Fruit fly (Drosophila melanogaster) whole organism, pupa: ENCODE results near the gene CG3706.
A peak's percentile ranks its signal among the peaks of the same experiment; 100 is the strongest.

Experiments
- CG10348 ChIP-seq: fragments of 200-800 bp; sonication (Bioruptor generic); IDR thresholded peaks from 2 replicates; pipeline ENCODE4 v1.3.6; 2022; ENCODE audit warnings: missing biosample characterization, missing genetic modification characterization
- CG12605 ChIP-seq: fragments of 200-800 bp; sonication (Bioruptor generic); IDR thresholded peaks from 2 replicates; pipeline ENCODE4 v1.3.6; 2022; ENCODE audit warnings: missing biosample characterization, missing genetic modification characterization
- CG13204 ChIP-seq: fragments of 200-800 bp; sonication (Bioruptor generic); optimal IDR thresholded peaks from 2 replicates; lab custom pipeline; 2018; ENCODE audit warnings: missing biosample characterization, mild to moderate bottlenecking, missing genetic modification characterization, moderate library complexity
- CG14655 ChIP-seq: fragments of 200-800 bp; sonication (Bioruptor generic); optimal IDR thresholded peaks from 3 replicates; lab custom pipeline; 2017; ENCODE audit warnings: mild to moderate bottlenecking, missing biosample characterization, missing genetic modification reagents, missing genetic modification characterization
- CG15710 ChIP-seq: fragments of 200-800 bp; sonication (Bioruptor generic); optimal IDR thresholded peaks from 2 replicates; lab custom pipeline; 2018; ENCODE audit warnings: missing biosample characterization, mild to moderate bottlenecking, missing genetic modification characterization, moderate library complexity
- CG17806 ChIP-seq: fragments of 200-800 bp; sonication (Bioruptor generic); optimal IDR thresholded peaks from 2 replicates; lab custom pipeline; 2018; ENCODE audit warnings: missing biosample characterization, mild to moderate bottlenecking, missing genetic modification characterization, moderate library complexity
- CG32121 ChIP-seq: fragments of 200-800 bp; sonication (Bioruptor generic); IDR thresholded peaks from 2 replicates; pipeline ENCODE4 v1.3.6; 2022; ENCODE audit warnings: missing biosample characterization, missing genetic modification characterization
- CG34367 ChIP-seq: fragments of 200-800 bp; sonication (Bioruptor generic); optimal IDR thresholded peaks from 2 replicates; lab custom pipeline; 2018; ENCODE audit warnings: missing biosample characterization, mild to moderate bottlenecking, missing genetic modification characterization
- CG4496 ChIP-seq: fragments of 200-800 bp; sonication (Bioruptor generic); IDR thresholded peaks from 3 replicates; pipeline ENCODE4 v1.3.6; 2022; ENCODE audit warnings: missing biosample characterization, missing genetic modification characterization
- CG8159 ChIP-seq: fragments of 200-800 bp; sonication (Bioruptor generic); optimal IDR thresholded peaks from 3 replicates; lab custom pipeline; 2018; ENCODE audit warnings: missing biosample characterization, mild to moderate bottlenecking, missing genetic modification characterization, moderate library complexity
- CG8301 ChIP-seq: fragments of 200-800 bp; sonication (Bioruptor generic); optimal IDR thresholded peaks from 2 replicates; lab custom pipeline; 2018; ENCODE audit warnings: missing biosample characterization, mild to moderate bottlenecking, missing genetic modification characterization
- CG9948 ChIP-seq: fragments of 200-800 bp; sonication (Bioruptor generic); optimal IDR thresholded peaks from 2 replicates; lab custom pipeline; 2018; ENCODE audit warnings: missing biosample characterization, mild to moderate bottlenecking, missing genetic modification characterization, moderate library complexity
- D1 ChIP-seq: fragments of 200-800 bp; sonication (Bioruptor generic); optimal IDR thresholded peaks from 2 replicates; lab custom pipeline; 2018; ENCODE audit warnings: missing biosample characterization, mild to moderate bottlenecking, missing genetic modification characterization, moderate library complexity
- EcR ChIP-seq: fragments of 200-800 bp; sonication (Bioruptor generic); optimal IDR thresholded peaks from 3 replicates; lab custom pipeline; 2019; ENCODE audit warnings: missing biosample characterization, missing genetic modification characterization, mild to moderate bottlenecking, moderate library complexity, missing genetic modification reagents
- Ets98B ChIP-seq: fragments of 200-800 bp; sonication (Bioruptor generic); IDR thresholded peaks from 2 replicates; pipeline ENCODE4 v1.3.6; 2022; ENCODE audit warnings: missing biosample characterization, missing genetic modification characterization
- Pif1A ChIP-seq: fragments of 200-800 bp; sonication (Bioruptor generic); optimal IDR thresholded peaks from 3 replicates; lab custom pipeline; 2016; ENCODE audit warnings: missing biosample characterization, missing genetic modification characterization
- Pif1B ChIP-seq: fragments of 200-800 bp; sonication (Bioruptor generic); optimal IDR thresholded peaks from 3 replicates; lab custom pipeline; 2016; ENCODE audit warnings: missing biosample characterization, missing genetic modification characterization
- Snoo ChIP-seq: fragments of 200-800 bp; sonication (Bioruptor generic); optimal IDR thresholded peaks from 3 replicates; lab custom pipeline; 2017; ENCODE audit warnings: missing biosample characterization, mild to moderate bottlenecking, missing genetic modification characterization, inconsistent platforms
- fd96Ca ChIP-seq: fragments of 200-800 bp; sonication (Bioruptor generic); IDR thresholded peaks from 3 replicates; pipeline ENCODE4 v1.3.6; 2022; ENCODE audit warnings: missing biosample characterization, missing genetic modification characterization
- gl ChIP-seq: fragments of 200-800 bp; sonication (Bioruptor generic); optimal IDR thresholded peaks from 2 replicates; lab custom pipeline; 2018; ENCODE audit warnings: missing biosample characterization, mild to moderate bottlenecking, missing genetic modification characterization
- rn ChIP-seq: fragments of 200-800 bp; sonication (Bioruptor generic); IDR thresholded peaks from 2 replicates; pipeline ENCODE4 v1.3.6; 2022; ENCODE audit warnings: missing biosample characterization, missing genetic modification characterization

Gene CG3706

dm6 chrX:932166-932565 is at the start of gene CG3706, which contains the start of gene CG32815:
Gene CG3706 (minus strand): TSS chrX:932475.
Gene CG32815 (plus strand): TSS chrX:932466.
- TF ChIP-seq Snoo (tag; lab: Kevin White, UChicago) (no peak), CG12605 (no peak), CG13204 (no peak), CG8301 (tag; lab: Kevin White, UChicago) (no peak), CG4496 (GFP tag; lab: Robert Waterston, UW) (no peak), EcR (GFP tag; lab: Kevin White, UChicago) (no peak), CG10348 (GFP tag; lab: Robert Waterston, UW) (no peak), Pif1B (GFP tag; lab: Kevin White, UChicago) (no peak)

dm6 chrX:966818-967217 is 34.5 kb upstream of the CG3706 start:
- TF ChIP-seq CG9948 (tag; lab: Kevin White, UChicago) (no peak), CG14655 (GFP tag; lab: Kevin White, UChicago) (peak; percentile 7), CG12605 (no peak), CG15710 (peak; percentile 19), CG8159 (peak; percentile 24), rn (no peak)

dm6 chrX:964012-964411 is 31.7 kb upstream of the CG3706 start:
- no peak for TF ChIP-seq Pif1A (GFP tag; lab: Kevin White, UChicago)
- TF ChIP-seq Ets98B (GFP tag; lab: Robert Waterston, UW): no peak
- TF ChIP-seq Snoo (tag; lab: Kevin White, UChicago): no peak
- no peak for TF ChIP-seq CG15710
- TF ChIP-seq CG34367 (tag; lab: Kevin White, UChicago): no peak
- no peak for TF ChIP-seq CG13204
- TF ChIP-seq CG9948 (tag; lab: Kevin White, UChicago): no peak
- no peak for TF ChIP-seq CG12605
- no peak for TF ChIP-seq CG32121
- no peak for TF ChIP-seq gl

- TF ChIP-seq CG17806: peak; percentile 15
- peak; percentile 27 for TF ChIP-seq CG8159
- TF ChIP-seq gl: no peak
- no peak for TF ChIP-seq Pif1B (GFP tag; lab: Kevin White, UChicago)
- TF ChIP-seq CG4496 (GFP tag; lab: Robert Waterston, UW): 0 out of 3 replicates have a peak, but pooled peaks have one; percentile 17
- TF ChIP-seq CG9948 (tag; lab: Kevin White, UChicago): peak; percentile 1
- peak; percentile 19 for TF ChIP-seq CG14655 (GFP tag; lab: Kevin White, UChicago)
These were observed 23.6 kb upstream of the CG3706 start for dm6 chrX:955873-956272.

- no peak for TF ChIP-seq CG13204
- TF ChIP-seq CG32121: no peak
- TF ChIP-seq CG17806: no peak
- TF ChIP-seq, all 21 proteins: peak for 0
These were observed 21.5 kb upstream of the CG3706 start for dm6 chrX:953807-954206.

DNA sequence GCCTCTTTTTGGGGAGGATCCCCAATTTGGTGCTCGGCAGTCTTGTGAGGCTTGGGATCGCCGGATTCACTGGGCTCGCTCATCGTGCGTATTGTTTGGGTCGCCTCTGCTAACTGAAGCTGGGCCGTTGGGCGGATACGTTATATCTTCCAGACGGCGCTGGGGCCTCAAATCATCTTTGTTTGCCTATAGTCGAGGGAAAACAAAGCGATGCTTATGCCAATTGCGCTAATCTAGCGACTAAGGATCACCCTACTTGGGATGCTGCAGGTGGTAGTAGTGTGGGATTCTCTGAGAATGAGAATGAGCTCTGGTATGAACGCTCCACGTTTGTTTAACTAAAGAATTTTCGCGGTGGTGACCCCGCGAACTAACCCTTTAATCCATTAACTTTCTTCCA is 19.5 kb upstream of the CG3706 start, which contains the start of gene CG3690:
Gene CG3690 (minus strand): TSS at position 101 of the 400 bp plus-strand sequence.
- TF ChIP-seq D1 (tag; lab: Kevin White, UChicago) (no peak), fd96Ca (GFP tag; lab: Robert Waterston, UW) (no peak), CG15710 (no peak), CG12605 (no peak), CG34367 (tag; lab: Kevin White, UChicago) (no peak), Ets98B (GFP tag; lab: Robert Waterston, UW) (no peak), Pif1A (GFP tag; lab: Kevin White, UChicago) (no peak), CG14655 (GFP tag; lab: Kevin White, UChicago) (no peak)

dm6 chrX:948285-948556 is 15.9 kb upstream of the CG3706 start:
- no peak for TF ChIP-seq rn
- TF ChIP-seq CG15710: no peak
- TF ChIP-seq CG13204: no peak
- no peak for TF ChIP-seq CG12605

DNA sequence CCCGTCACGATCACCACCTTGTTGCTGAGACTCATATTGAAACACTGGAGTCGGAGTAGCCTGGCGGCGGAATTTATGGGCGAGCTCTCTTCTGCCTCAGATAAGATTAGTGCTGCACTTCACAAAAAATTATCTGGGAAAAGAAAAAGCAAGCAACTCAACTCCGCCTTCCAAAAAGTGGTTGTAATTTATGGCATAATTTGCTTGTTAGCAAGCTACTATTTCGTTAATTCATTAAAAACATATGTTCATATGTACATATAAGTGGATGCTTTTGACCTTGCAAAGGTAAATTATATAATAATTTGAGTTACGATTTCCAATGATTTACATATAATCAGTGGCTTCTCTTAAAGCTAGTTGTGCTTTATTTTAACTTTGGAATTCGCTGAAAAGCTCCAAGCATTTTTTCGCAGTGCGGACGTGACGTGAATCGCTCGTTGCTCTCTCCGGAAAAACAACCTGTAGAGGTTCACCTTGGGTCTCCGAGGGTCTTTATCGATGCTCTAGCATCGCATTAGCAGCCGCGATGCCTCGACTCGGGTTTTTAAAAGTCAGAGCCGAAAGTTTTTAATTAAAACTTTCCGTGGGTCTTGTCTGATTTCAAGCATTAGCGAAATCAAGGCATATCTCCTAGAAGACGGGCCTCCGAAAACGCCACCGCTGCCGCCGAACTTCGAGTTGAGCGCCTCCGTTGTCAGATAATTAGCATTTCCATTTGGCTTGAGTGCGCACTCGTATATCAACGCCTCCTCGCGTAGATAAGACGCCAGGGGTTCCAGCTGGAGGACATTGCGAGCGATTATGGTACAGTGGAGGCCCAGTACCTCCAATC is 15.4 kb upstream of the CG3706 start, which contains the start of gene CG3699:
Gene CG3699 (minus strand): TSS at position 51 of the 835 bp plus-strand sequence.
- no peak for TF ChIP-seq CG13204
- no peak for TF ChIP-seq CG32121
- peak; percentile 42 for TF ChIP-seq Snoo (tag; lab: Kevin White, UChicago)
- TF ChIP-seq CG15710: peak; percentile 60
- peak; percentile 38 for TF ChIP-seq Pif1A (GFP tag; lab: Kevin White, UChicago)
- no peak for TF ChIP-seq CG4496 (GFP tag; lab: Robert Waterston, UW)
- peak; percentile 7 for TF ChIP-seq CG17806
- TF ChIP-seq CG9948 (tag; lab: Kevin White, UChicago): peak; percentile 25
- TF ChIP-seq CG10348 (GFP tag; lab: Robert Waterston, UW): no peak
- TF ChIP-seq CG34367 (tag; lab: Kevin White, UChicago): no peak
- TF ChIP-seq CG8159: peak; percentile 64
- TF ChIP-seq CG8301 (tag; lab: Kevin White, UChicago): peak; percentile 42
